Worm (Caenorhabditis elegans): ENCODE measurements around the gene sas-6.

DNA sequence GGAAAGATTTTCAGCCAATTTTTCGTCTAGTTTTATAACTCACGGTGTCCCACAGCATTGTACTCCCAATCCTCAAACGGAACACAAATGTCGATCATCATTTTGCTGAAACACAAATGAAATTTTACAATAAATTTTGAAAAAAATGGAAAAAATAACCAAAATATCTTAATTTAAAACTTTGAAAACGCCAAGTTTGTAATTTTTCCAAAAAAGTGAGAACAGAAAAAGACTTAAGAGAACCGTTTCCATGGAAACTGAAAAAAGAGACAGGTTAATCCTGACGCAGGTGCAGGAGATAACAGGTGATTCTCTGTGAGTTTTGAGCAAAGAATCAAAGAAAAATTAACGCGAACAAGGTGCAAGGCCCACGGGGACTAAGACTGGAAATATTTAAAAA lies 32.3 kb upstream of the sas-6 start, which contains the start of gene Y45F10D.15:
- TF ChIP-seq syd-9 (tag; optimal IDR thresholded peaks at IDR 0.05) = no peak
- TF ChIP-seq unc-86 (tag; optimal IDR thresholded peaks at IDR 0.05) = no peak
- no peak for TF ChIP-seq nhr-11 (tag; optimal IDR thresholded peaks at IDR 0.05)
- TF ChIP-seq nfya-1 (tag; optimal IDR thresholded peaks at IDR 0.05) = no peak
- TF ChIP-seq nhr-232 (tag; optimal IDR thresholded peaks at IDR 0.05) = no peak
- TF ChIP-seq unc-42 (tag; optimal IDR thresholded peaks at IDR 0.05) = no peak
- TF ChIP-seq che-1 (tag; optimal IDR thresholded peaks at IDR 0.05) = no peak
- no peak for TF ChIP-seq ama-1 (optimal IDR thresholded peaks at IDR 0.05)

Measured in whole organism, late embryonic.